Worm (Caenorhabditis elegans) whole organism, young adult: ENCODE results near the gene ceeh-1.
A peak's percentile ranks its signal among the peaks of the same experiment; 100 is the strongest.

Experiments used
- B0035.1 ChIP-seq: sonication (generic microtip); optimal IDR thresholded peaks from 2 replicates; lab custom pipeline; 2016; ENCODE audit warnings: missing genetic modification characterization, mild to moderate bottlenecking, missing compliant biosample characterization, missing genotype, missing genetic modification reagents
- C06A6.2 ChIP-seq: fragments of 200-800 bp; sonication (Bioruptor generic); conservative IDR thresholded peaks from 2 replicates; pipeline ENCODE4 v1.3.6; 2022; ENCODE audit warnings: missing genetic modification characterization, missing compliant biosample characterization
- F10E7.11 ChIP-seq: sonication (generic microtip); optimal IDR thresholded peaks from 2 replicates; lab custom pipeline; 2017; ENCODE audit warnings: mild to moderate bottlenecking, missing genetic modification characterization, moderate library complexity, missing compliant biosample characterization
- F22D6.2 ChIP-seq: sonication (generic microtip); optimal IDR thresholded peaks from 2 replicates; lab custom pipeline; 2016; ENCODE audit warnings: mild to moderate bottlenecking, missing genetic modification characterization, missing compliant biosample characterization
- F23B12.7 ChIP-seq: sonication (generic microtip); optimal IDR thresholded peaks from 2 replicates; lab custom pipeline; 2017; ENCODE audit warnings: missing genetic modification characterization, mild to moderate bottlenecking, missing compliant biosample characterization, antibody characterized with exemption, moderate library complexity; ENCODE audit not compliant: insufficient read depth
- F52B5.7 ChIP-seq: sonication (generic microtip); optimal IDR thresholded peaks from 2 replicates; lab custom pipeline; 2016; ENCODE audit warnings: mild to moderate bottlenecking, missing genetic modification characterization, missing compliant biosample characterization
- K12H6.12 ChIP-seq: fragments of 200-800 bp; sonication (Bioruptor generic); optimal IDR thresholded peaks from 2 replicates; lab custom pipeline; 2018; ENCODE audit warnings: mild to moderate bottlenecking, missing genetic modification characterization, missing compliant biosample characterization
- Y67H2A.10 ChIP-seq: fragments of 200-800 bp; sonication (Bioruptor generic); conservative IDR thresholded peaks from 2 replicates; pipeline ENCODE4 v1.3.6; 2022; ENCODE audit warnings: missing genetic modification reagents, missing genetic modification characterization, missing compliant biosample characterization
- atf-7 ChIP-seq: sonication (generic microtip); optimal IDR thresholded peaks from 2 replicates; lab custom pipeline; 2017; ENCODE audit warnings: mild to moderate bottlenecking, missing genetic modification characterization, missing compliant biosample characterization
- attf-6 ChIP-seq: fragments of 200-800 bp; sonication (Bioruptor generic); IDR thresholded peaks from 2 replicates; pipeline ENCODE4 v1.3.6; 2022; ENCODE audit warnings: missing genetic modification reagents, missing genetic modification characterization, missing compliant biosample characterization
- ccch-3 ChIP-seq: fragments of 200-800 bp; sonication (Bioruptor generic); optimal IDR thresholded peaks from 2 replicates; lab custom pipeline; 2018; ENCODE audit warnings: mild to moderate bottlenecking, missing genetic modification characterization, missing compliant biosample characterization
- cebp-2 ChIP-seq: fragments of 200-800 bp; sonication (Bioruptor generic); IDR thresholded peaks from 2 replicates; pipeline ENCODE4 v1.3.6; 2022; ENCODE audit warnings: missing genetic modification characterization, missing compliant biosample characterization
- ceh-100 ChIP-seq: fragments of 200-800 bp; sonication (Bioruptor generic); IDR thresholded peaks from 2 replicates; pipeline ENCODE4 v1.3.6; 2022; ENCODE audit warnings: missing genetic modification reagents, missing genetic modification characterization, missing compliant biosample characterization
- ceh-40 ChIP-seq: fragments of 200-800 bp; sonication (Bioruptor generic); IDR thresholded peaks from 2 replicates; pipeline ENCODE4 v1.3.6; 2022; ENCODE audit warnings: missing genetic modification characterization, missing compliant biosample characterization
- egrh-3 ChIP-seq: fragments of 200-800 bp; sonication (Bioruptor generic); IDR thresholded peaks from 2 replicates; pipeline ENCODE4 v1.3.6; 2022; ENCODE audit warnings: missing genetic modification reagents, missing genetic modification characterization, missing compliant biosample characterization
- gei-17 ChIP-seq: fragments of 200-800 bp; sonication (Bioruptor generic); optimal IDR thresholded peaks from 2 replicates; lab custom pipeline; 2018; ENCODE audit warnings: mild to moderate bottlenecking, missing genetic modification characterization, missing compliant biosample characterization
- hlh-26 ChIP-seq: fragments of 200-800 bp; sonication (Bioruptor generic); conservative IDR thresholded peaks from 2 replicates; pipeline ENCODE4 v1.3.6; 2022; ENCODE audit warnings: missing genetic modification reagents, missing genetic modification characterization, missing compliant biosample characterization
- hmg-1.2 ChIP-seq: fragments of 200-800 bp; sonication (Bioruptor generic); IDR thresholded peaks from 2 replicates; pipeline ENCODE4 v1.3.6; 2022; ENCODE audit warnings: missing genetic modification reagents, missing genetic modification characterization, missing compliant biosample characterization
- hrde-1 ChIP-seq: sonication (generic microtip); optimal IDR thresholded peaks from 2 replicates; lab custom pipeline; 2016; ENCODE audit warnings: missing genetic modification characterization, mild to moderate bottlenecking, missing compliant biosample characterization, moderate library complexity, missing genotype, missing genetic modification reagents, borderline replicate concordance
- hsf-1 ChIP-seq: fragments of 200-800 bp; sonication (Bioruptor generic); IDR thresholded peaks from 2 replicates; pipeline ENCODE4 v1.3.6; 2022; ENCODE audit warnings: missing genetic modification reagents, missing genetic modification characterization, missing compliant biosample characterization
- lin-26 ChIP-seq: fragments of 200-800 bp; sonication (Bioruptor generic); IDR thresholded peaks from 2 replicates; pipeline ENCODE4 v1.3.6; 2022; ENCODE audit warnings: missing genetic modification reagents, missing genetic modification characterization, missing compliant biosample characterization
- lir-1 ChIP-seq: fragments of 200-800 bp; sonication (Bioruptor generic); conservative IDR thresholded peaks from 2 replicates; pipeline ENCODE4 v1.3.6; 2022; ENCODE audit warnings: missing genetic modification reagents, missing genetic modification characterization, missing compliant biosample characterization
- madf-6 ChIP-seq: fragments of 200-800 bp; sonication (Bioruptor generic); IDR thresholded peaks from 2 replicates; pipeline ENCODE4 v1.3.6; 2022; ENCODE audit warnings: missing genetic modification reagents, missing genetic modification characterization, missing compliant biosample characterization
- nfya-1 ChIP-seq: sonication (generic microtip); optimal IDR thresholded peaks from 2 replicates; lab custom pipeline; 2017; ENCODE audit warnings: antibody characterized with exemption, missing compliant biosample characterization, missing genetic modification characterization, borderline replicate concordance; ENCODE audit not compliant: insufficient read depth
- nfyb-1 ChIP-seq: fragments of 200-800 bp; sonication (Bioruptor generic); IDR thresholded peaks from 2 replicates; pipeline ENCODE4 v1.3.6; 2022; ENCODE audit warnings: missing genetic modification reagents, missing genetic modification characterization, missing compliant biosample characterization
- nhr-179 ChIP-seq: sonication (generic microtip); optimal IDR thresholded peaks from 2 replicates; lab custom pipeline; 2016; ENCODE audit warnings: mild to moderate bottlenecking, missing genetic modification characterization, missing compliant biosample characterization
- nhr-80 ChIP-seq: sonication (generic microtip); optimal IDR thresholded peaks from 2 replicates; lab custom pipeline; 2016; ENCODE audit warnings: missing genetic modification characterization, missing compliant biosample characterization
- pbrm-1 ChIP-seq: fragments of 200-800 bp; sonication (Bioruptor generic); IDR thresholded peaks from 2 replicates; pipeline ENCODE4 v1.3.6; 2022; ENCODE audit warnings: missing genetic modification reagents, missing genetic modification characterization, missing compliant biosample characterization
- sdz-38 ChIP-seq: sonication (generic microtip); optimal IDR thresholded peaks from 2 replicates; lab custom pipeline; 2016; ENCODE audit warnings: missing genotype, missing genetic modification characterization, missing compliant biosample characterization
- snpc-3.4 ChIP-seq: sonication (generic microtip); optimal IDR thresholded peaks from 2 replicates; lab custom pipeline; 2017; ENCODE audit warnings: missing genetic modification characterization, mild to moderate bottlenecking, missing compliant biosample characterization, antibody characterized with exemption, moderate library complexity, missing genotype, missing genetic modification reagents
- snpc-4 ChIP-seq, 5 experiments: fragments of 150-350 bp in 1 of 5; sonication (generic microtip) in 4 of 5; optimal IDR thresholded peaks; 2 replicates each; lab custom pipeline; 2014 to 2018; ENCODE audit warnings: missing genetic modification characterization in 5 of 5, missing biosample characterization in 3 of 5, antibody characterized with exemption in 2 of 5, mild to moderate bottlenecking in 2 of 5, missing compliant biosample characterization in 2 of 5, missing genotype in 2 of 5, moderate library complexity in 2 of 5, missing genetic modification reagents in 1 of 5
- sptf-2 ChIP-seq: fragments of 200-800 bp; sonication (Bioruptor generic); optimal IDR thresholded peaks from 2 replicates; lab custom pipeline; 2018; ENCODE audit warnings: mild to moderate bottlenecking, missing genetic modification characterization, missing compliant biosample characterization
- tbp1 ChIP-seq: fragments of 200-800 bp; sonication (Bioruptor generic); optimal IDR thresholded peaks from 2 replicates; lab custom pipeline; 2018; ENCODE audit warnings: mild to moderate bottlenecking, missing genetic modification characterization, missing compliant biosample characterization
- tlf-1 ChIP-seq: fragments of 200-800 bp; sonication (Bioruptor generic); optimal IDR thresholded peaks from 2 replicates; lab custom pipeline; 2018; ENCODE audit warnings: mild to moderate bottlenecking, missing genetic modification characterization, missing compliant biosample characterization
- zfh-2 ChIP-seq: fragments of 200-800 bp; sonication (Bioruptor generic); conservative IDR thresholded peaks from 2 replicates; pipeline ENCODE4 v1.3.6; 2022; ENCODE audit warnings: missing genetic modification reagents, missing genetic modification characterization, missing compliant biosample characterization
- ztf-25 ChIP-seq: fragments of 200-800 bp; sonication (Bioruptor generic); IDR thresholded peaks from 2 replicates; pipeline ENCODE4 v1.3.6; 2022; ENCODE audit warnings: missing genetic modification reagents, missing genetic modification characterization, missing compliant biosample characterization
- ztf-28 ChIP-seq: fragments of 200-800 bp; sonication (Bioruptor generic); IDR thresholded peaks from 2 replicates; pipeline ENCODE4 v1.3.6; 2022; ENCODE audit warnings: missing genetic modification reagents, missing genetic modification characterization, missing compliant biosample characterization
- ztf-3 ChIP-seq: fragments of 200-800 bp; sonication (Bioruptor generic); optimal IDR thresholded peaks from 2 replicates; lab custom pipeline; 2018; ENCODE audit warnings: mild to moderate bottlenecking, missing genetic modification characterization, missing compliant biosample characterization
- ztf-6 ChIP-seq: fragments of 200-800 bp; sonication (Bioruptor generic); IDR thresholded peaks from 2 replicates; pipeline ENCODE4 v1.3.6; 2022; ENCODE audit warnings: missing genetic modification reagents, missing genetic modification characterization, missing compliant biosample characterization

Gene ceeh-1

DNA sequence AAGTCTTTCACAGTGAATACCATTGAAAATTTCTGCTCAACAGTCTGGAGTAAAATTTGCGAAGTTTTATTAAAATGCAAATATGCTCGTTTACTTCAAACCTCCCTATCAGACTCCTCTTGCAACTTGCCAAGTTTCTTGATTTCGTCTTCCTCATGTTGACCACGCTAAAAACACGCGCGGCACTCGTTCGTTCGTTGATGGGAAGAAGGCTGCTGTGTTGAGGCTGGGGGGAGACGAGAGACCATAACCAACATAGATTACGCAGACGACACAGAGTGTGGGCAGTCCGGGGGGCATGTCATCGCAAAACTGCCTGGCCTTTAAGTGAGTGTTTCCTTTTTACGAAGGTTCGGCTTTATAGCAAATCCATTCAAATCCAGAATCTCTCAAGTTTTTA, 11.9 kb upstream of the ceeh-1 start (continued):
- peak; percentile 49 for TF ChIP-seq nhr-80
- TF ChIP-seq hrde-1 (tag; lab: Kevin White, UChicago): no peak
- no peak for TF ChIP-seq nfya-1 (tag; lab: Kevin White, UChicago)
- no peak for TF ChIP-seq snpc-3.4 (tag; lab: Kevin White, UChicago)
- no peak for TF ChIP-seq tlf-1 (GFP tag; lab: Kevin White, UChicago)
- TF ChIP-seq hmg-1.2 (GFP tag; lab: Robert Waterston, UW): peak; percentile 31; the same call in 1 of the 2 replicates
- TF ChIP-seq ceh-40 (GFP tag; lab: Robert Waterston, UW): no peak
- TF ChIP-seq atf-7 (tag; lab: Kevin White, UChicago): no peak
- TF ChIP-seq C06A6.2: no peak
- no peak for TF ChIP-seq F23B12.7 (tag; lab: Kevin White, UChicago)
- TF ChIP-seq F10E7.11 (tag; lab: Kevin White, UChicago): no peak
- TF ChIP-seq tbp1: no peak
- peak; percentile 50 for TF ChIP-seq zfh-2 (GFP tag; lab: Robert Waterston, UW)
- no peak for TF ChIP-seq B0035.1
- no peak for TF ChIP-seq sptf-2 (GFP tag; lab: Kevin White, UChicago)
- TF ChIP-seq, all 124 proteins: peak for 9

DNA sequence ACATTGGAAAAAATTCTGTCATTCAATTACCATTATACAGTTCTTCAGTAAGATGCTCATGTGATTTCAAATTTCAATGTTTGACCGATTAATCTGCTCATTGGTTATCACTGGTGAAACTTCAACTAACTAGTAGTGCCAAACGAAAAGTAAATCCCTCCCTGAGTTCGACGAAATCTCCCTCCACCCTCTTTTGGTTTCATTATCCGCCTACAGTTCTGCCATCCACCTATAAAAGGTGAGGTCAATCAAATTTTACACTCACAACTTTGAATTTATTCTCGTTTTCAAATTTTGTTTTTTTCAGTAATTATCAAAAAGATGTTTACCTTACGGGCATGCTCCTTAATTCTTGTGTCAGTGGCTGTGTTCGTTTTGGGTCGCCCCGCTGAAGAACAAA, 10.6 kb upstream of the ceeh-1 start, which contains the start of gene far-8:
far-8 (plus strand) TSS at position 301 of the 400 bp plus-strand sequence.
- TF ChIP-seq attf-6 (GFP tag; lab: Robert Waterston, UW) (no peak), ztf-6 (GFP tag; lab: Robert Waterston, UW) (no peak), F52B5.7 (no peak), lin-26 (GFP tag; lab: Robert Waterston, UW) (no peak), nfyb-1 (no peak), gei-17 (GFP tag; lab: Kevin White, UChicago) (no peak), pbrm-1 (GFP tag; lab: Robert Waterston, UW) (no peak), madf-6 (no peak), ztf-3 (GFP tag; lab: Kevin White, UChicago) (no peak), ceh-100 (GFP tag; lab: Robert Waterston, UW) (no peak)

DNA sequence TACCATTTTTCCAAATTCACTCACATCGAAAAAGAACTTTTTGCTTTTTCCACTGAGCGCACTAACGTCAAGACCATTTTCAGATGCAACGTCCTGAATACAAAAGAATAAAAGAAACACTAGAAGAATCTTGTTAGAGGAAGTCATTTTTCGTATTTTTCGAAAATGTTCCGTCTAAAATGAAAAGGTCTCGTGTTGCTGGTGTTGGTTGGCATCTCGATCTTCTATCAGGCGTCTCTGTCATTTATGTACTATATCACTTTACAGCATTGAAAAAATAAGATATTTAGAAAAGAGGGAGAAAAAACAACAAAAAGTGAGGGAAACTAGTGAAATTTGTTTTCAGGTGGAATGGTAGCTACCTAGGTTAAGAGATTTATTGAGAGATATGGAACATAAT, 9.1 kb upstream of the ceeh-1 start, which contains the start of gene K02F3.9:
K02F3.9 (minus strand) TSS at position 190 of the 400 bp plus-strand sequence.
- TF ChIP-seq snpc-4 (GFP tag; optimal IDR thresholded peaks at IDR 0.05; lab: Kevin White, UChicago): no peak
- TF ChIP-seq snpc-4 (tag; optimal IDR thresholded peaks at IDR 0.05; lab: Kevin White, UChicago): no peak
- no peak for TF ChIP-seq Y67H2A.10 (GFP tag; lab: Robert Waterston, UW)
- TF ChIP-seq nhr-179 (tag; lab: Kevin White, UChicago): no peak
- no peak for TF ChIP-seq sdz-38 (tag; lab: Kevin White, UChicago)
- no peak for TF ChIP-seq K12H6.12 (tag; lab: Kevin White, UChicago)
- no peak for TF ChIP-seq F10E7.11 (tag; lab: Kevin White, UChicago)
- no peak for TF ChIP-seq egrh-3
- TF ChIP-seq hsf-1: no peak
- no peak for TF ChIP-seq ztf-25 (GFP tag; lab: Robert Waterston, UW)
- no peak for TF ChIP-seq lir-1 (GFP tag; lab: Robert Waterston, UW)
- no peak for TF ChIP-seq cebp-2 (GFP tag; lab: Robert Waterston, UW)
- no peak for TF ChIP-seq ccch-3 (GFP tag; lab: Kevin White, UChicago)
- TF ChIP-seq ztf-28 (GFP tag; lab: Robert Waterston, UW): no peak
- TF ChIP-seq F22D6.2: no peak
- no peak for TF ChIP-seq hlh-26
